Worm (Caenorhabditis elegans): ENCODE data around the gene ocr-3.

- TF ChIP-seq efl-1 (optimal IDR thresholded peaks at IDR 0.05) (no peak), efl-1 (GFP tag; optimal IDR thresholded peaks at IDR 0.05 in 1 of 2) (no peak), mdl-1 (tag; optimal IDR thresholded peaks at IDR 0.05) (no peak)
Observed at ce11 chrX:15221107-15221506, 52.6 kb downstream of the ocr-3 start.

Measured in whole organism, L1 larva.